Worm (Caenorhabditis elegans): ENCODE data around the gene Y39G8B.9.

Gene Y39G8B.9

DNA sequence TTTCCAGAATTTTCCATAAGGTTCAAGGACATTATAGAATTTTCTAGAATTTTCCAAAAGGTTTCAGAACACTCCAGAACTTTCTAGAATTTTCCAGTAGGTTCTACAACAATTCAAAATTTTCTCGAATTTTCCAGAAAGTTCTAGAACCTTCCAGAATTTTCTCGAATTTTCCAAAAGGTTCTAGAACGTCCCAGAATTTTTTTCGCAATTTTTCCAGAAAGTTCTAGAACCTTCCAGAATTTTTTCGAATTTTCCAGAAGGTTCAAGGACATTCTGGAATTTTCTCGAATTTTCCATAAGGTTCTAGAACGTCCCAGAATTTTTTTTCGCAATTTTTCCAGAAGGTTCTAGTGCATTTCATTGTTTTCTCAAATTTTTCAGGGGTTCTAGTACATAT, 3.5 kb upstream of the Y39G8B.9 start:
- TF ChIP-seq tbx-8 (GFP tag; optimal IDR thresholded peaks at IDR 0.05) (no peak), pha-4 (tag; optimal IDR thresholded peaks at IDR 0.05) (no peak), lin-13 (tag; optimal IDR thresholded peaks at IDR 0.05) (no peak), ceh-39 (tag; optimal IDR thresholded peaks at IDR 0.05) (no peak), unc-120 (tag; optimal IDR thresholded peaks at IDR 0.05; ENCODE audit: poor library complexity, severe bottlenecking) (no peak), nhr-76 (tag; optimal IDR thresholded peaks at IDR 0.05) (no peak), lin-32 (GFP tag; optimal IDR thresholded peaks at IDR 0.05) (no peak), ztf-11 (tag; optimal IDR thresholded peaks at IDR 0.05) (no peak), cnd-1 (tag; optimal IDR thresholded peaks at IDR 0.05) (no peak), ceh-43 (GFP tag; optimal IDR thresholded peaks at IDR 0.05) (no peak), bed-3 (GFP tag; optimal IDR thresholded peaks at IDR 0.05) (no peak), ces-1 (GFP tag; optimal IDR thresholded peaks at IDR 0.05) (no peak), ceh-83 (GFP tag; optimal IDR thresholded peaks at IDR 0.05) (no peak), mls-2 (tag; optimal IDR thresholded peaks at IDR 0.05) (no peak), nhr-2 (tag; optimal IDR thresholded peaks at IDR 0.05) (no peak)

DNA sequence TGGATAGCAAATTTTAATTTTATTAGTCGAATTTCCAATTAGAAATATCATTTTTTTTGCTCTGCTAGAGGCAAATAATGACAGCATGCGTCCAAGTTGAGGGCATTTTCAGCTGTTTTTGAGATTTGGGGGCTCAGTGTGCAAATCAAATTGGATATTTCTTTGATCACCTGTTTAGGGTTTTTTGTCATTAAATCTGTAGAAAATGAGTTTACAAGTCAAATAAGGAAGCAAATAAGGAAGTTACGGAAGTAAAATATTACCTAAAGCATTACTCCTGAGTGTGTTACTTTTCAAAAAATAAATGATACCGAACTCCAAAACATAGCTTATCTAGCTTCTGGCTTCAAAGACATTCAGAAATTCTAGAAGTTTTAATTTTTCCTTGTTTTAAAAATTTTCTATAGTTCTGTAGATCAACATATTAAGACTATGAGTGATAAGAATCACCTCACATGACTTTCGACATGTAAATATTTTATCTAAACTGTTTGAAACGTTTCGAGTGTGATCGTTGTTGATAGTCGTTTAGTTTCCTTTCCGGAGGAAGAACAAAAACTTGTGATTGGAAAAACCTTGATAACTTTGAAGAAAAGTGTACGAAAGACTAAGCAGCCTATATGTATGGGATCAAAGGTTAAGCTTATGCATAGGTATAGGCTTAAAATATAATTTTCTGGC, 1.2 kb upstream of the Y39G8B.9 start, which contains the start of gene sre-48:
Gene sre-48 (minus strand): TSS at position 51 of the 681 bp plus-strand sequence.
- TF ChIP-seq unc-62 (GFP tag; optimal IDR thresholded peaks at IDR 0.05) (no peak), snpc-4 (tag; optimal IDR thresholded peaks at IDR 0.05) (no peak)

DNA sequence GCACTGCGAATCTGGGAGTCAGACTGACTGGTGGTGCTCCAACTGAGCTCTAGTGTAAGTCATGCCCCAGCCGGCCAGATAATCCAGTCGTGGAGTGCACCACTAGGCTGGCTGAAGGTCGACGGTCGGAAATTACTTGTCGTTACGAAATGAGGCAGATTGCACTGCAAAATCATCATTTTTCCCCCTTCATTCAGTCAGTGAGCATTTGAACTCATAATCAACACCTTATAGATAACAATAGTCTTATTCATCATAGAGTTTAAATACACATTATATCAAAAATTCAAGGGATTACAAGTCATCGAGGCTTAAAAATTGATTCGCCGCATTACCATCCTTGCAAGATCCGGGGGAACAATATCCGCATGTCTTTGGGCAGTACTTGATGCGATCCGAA, 654 bp downstream of the Y39G8B.9 start:
- no peak for TF ChIP-seq sem-2 (GFP tag; optimal IDR thresholded peaks at IDR 0.05)
- TF ChIP-seq snpc-4 (tag; optimal IDR thresholded peaks at IDR 0.05): no peak

DNA sequence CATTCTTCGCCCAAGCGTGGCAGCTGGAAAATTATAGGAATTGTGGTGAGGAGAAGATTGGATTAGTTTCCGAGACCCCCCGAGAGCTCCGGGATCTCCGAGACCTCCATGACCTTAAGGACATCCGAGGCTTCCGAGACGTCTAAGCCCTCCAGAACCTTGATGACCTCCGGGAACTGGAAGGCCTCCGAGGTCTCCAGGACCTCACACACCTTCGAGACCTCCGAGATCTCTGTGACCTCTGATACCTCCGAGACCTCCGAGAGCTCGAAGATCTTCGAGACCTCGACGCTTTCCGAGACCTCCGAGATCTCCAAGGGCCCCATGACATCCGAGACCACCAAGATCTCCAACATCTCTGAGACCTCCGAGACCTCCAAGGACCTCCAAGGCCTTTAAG, 1.1 kb downstream of the Y39G8B.9 start:
- TF ChIP-seq lin-32 (GFP tag; optimal IDR thresholded peaks at IDR 0.05) (no peak), mls-2 (tag; optimal IDR thresholded peaks at IDR 0.05) (no peak)

DNA sequence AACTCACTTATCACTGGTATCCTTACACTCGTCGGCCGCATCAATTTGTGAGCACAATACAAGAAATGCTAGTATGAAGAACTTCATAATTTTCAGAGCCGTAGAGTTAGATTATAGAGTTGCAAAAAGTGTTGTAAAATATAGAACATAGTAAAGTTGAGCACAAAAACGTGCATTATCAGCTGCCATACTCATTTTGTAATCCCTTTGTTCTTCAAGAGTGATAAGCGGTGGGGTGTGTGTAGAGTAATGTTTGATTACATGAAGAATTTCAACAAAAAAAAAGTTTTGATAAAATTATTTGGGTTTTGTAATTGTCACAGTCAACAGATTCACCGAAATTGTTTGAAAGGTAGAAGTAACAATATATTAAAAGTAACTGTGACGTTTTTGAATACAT, 1.8 kb downstream of the Y39G8B.9 start, which contains the start of the genes Y39G8B.13 and Y39G8B.10:
Gene Y39G8B.13 (minus strand): TSS at position 125 of the 400 bp plus-strand sequence.
Gene Y39G8B.10 (minus strand): TSS at position 193 of the 400 bp plus-strand sequence.
- TF ChIP-seq snpc-4 (tag; optimal IDR thresholded peaks at IDR 0.05) (no peak), elt-1 (tag; optimal IDR thresholded peaks at IDR 0.05; ENCODE audit: borderline replicate concordance, insufficient read depth) (no peak), ceh-39 (tag; optimal IDR thresholded peaks at IDR 0.05) (no peak), mls-2 (tag; optimal IDR thresholded peaks at IDR 0.05) (no peak), flh-1 (GFP tag; optimal IDR thresholded peaks at IDR 0.05) (no peak), blmp-1 (tag; optimal IDR thresholded peaks at IDR 0.05) (no peak), unc-120 (tag; optimal IDR thresholded peaks at IDR 0.05; ENCODE audit: poor library complexity, severe bottlenecking) (no peak), nhr-12 (tag; optimal IDR thresholded peaks at IDR 0.05) (no peak), ztf-11 (tag; optimal IDR thresholded peaks at IDR 0.05) (no peak), ceh-43 (GFP tag; optimal IDR thresholded peaks at IDR 0.05) (no peak), sem-2 (GFP tag; optimal IDR thresholded peaks at IDR 0.05) (no peak), lin-32 (GFP tag; optimal IDR thresholded peaks at IDR 0.05) (no peak), M03D4.4 (tag; optimal IDR thresholded peaks at IDR 0.05) (no peak), mab-5 (tag; optimal IDR thresholded peaks at IDR 0.05) (no peak), ces-1 (GFP tag; optimal IDR thresholded peaks at IDR 0.05) (no peak), mep-1 (tag; optimal IDR thresholded peaks at IDR 0.05) (no peak), nhr-76 (tag; optimal IDR thresholded peaks at IDR 0.05) (no peak), ham-2 (GFP tag; optimal IDR thresholded peaks at IDR 0.05) (no peak), zip-8 (tag; optimal IDR thresholded peaks at IDR 0.05) (no peak)

DNA sequence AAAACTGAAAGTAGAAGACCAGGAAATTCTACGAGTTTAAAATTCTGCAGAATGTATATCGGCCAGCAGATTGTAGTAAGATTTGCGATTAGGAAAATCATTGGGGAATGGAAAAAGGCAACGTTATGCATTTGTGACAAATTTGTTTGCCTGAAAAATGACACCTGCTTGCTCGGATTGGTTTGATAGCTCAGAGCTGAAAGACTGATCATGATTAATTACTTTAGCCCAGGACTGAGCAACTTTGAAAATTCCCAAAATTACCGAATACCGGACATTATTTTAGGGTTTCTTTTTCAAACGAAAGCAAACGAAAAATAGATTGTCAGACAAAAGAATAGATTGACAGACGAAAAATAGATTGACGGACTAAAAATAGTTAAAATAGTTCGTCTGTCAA, 3.4 kb downstream of the Y39G8B.9 start, which contains the start of gene sre-47:
Gene sre-47 (minus strand): TSS at position 101 of the 400 bp plus-strand sequence.
- TF ChIP-seq nhr-2 (tag; optimal IDR thresholded peaks at IDR 0.05) (no peak), elt-3 (tag; optimal IDR thresholded peaks at IDR 0.05) (no peak), sem-2 (GFP tag; optimal IDR thresholded peaks at IDR 0.05) (no peak), ham-2 (GFP tag; optimal IDR thresholded peaks at IDR 0.05) (no peak), M03D4.4 (tag; optimal IDR thresholded peaks at IDR 0.05) (no peak), sptf-1 (tag; optimal IDR thresholded peaks at IDR 0.05) (no peak), pha-4 (tag; optimal IDR thresholded peaks at IDR 0.05) (no peak), unc-120 (tag; optimal IDR thresholded peaks at IDR 0.05; ENCODE audit: poor library complexity, severe bottlenecking) (no peak), blmp-1 (tag; optimal IDR thresholded peaks at IDR 0.05) (no peak)

Data from whole organism, mixed stage, embryonic.